Worm (Caenorhabditis elegans) whole organism, midembryonic: ENCODE results near the gene C16A3.5.

Source experiments
- T22C8.4 ChIP-seq: fragments of 200-800 bp; sonication (Bioruptor generic); IDR thresholded peaks from 2 replicates; pipeline ENCODE4 v1.3.6; 2022; ENCODE audit warnings: missing genetic modification characterization, missing compliant biosample characterization
- cog-1 ChIP-seq: sonication (generic microtip); optimal IDR thresholded peaks from 2 replicates; lab custom pipeline; 2016; ENCODE audit warnings: missing genetic modification characterization, missing compliant biosample characterization
- flt-1 ChIP-seq: fragments of 200-800 bp; sonication (Bioruptor generic); IDR thresholded peaks from 2 replicates; pipeline ENCODE4 v1.3.6; 2022; ENCODE audit warnings: missing genetic modification characterization, missing compliant biosample characterization
- med-1 ChIP-seq: sonication (generic microtip); optimal IDR thresholded peaks from 2 replicates; lab custom pipeline; 2017; ENCODE audit warnings: missing genetic modification characterization, mild to moderate bottlenecking, missing compliant biosample characterization, antibody characterized with exemption, missing genetic modification reagents; ENCODE audit not compliant: insufficient read depth
- ref-1 ChIP-seq: fragments of 200-800 bp; sonication (Bioruptor generic); conservative IDR thresholded peaks from 2 replicates; pipeline ENCODE4 v1.3.6; 2022; ENCODE audit warnings: missing genetic modification reagents, missing genetic modification characterization, missing compliant biosample characterization
- tab-1 ChIP-seq: fragments of 200-800 bp; sonication (Bioruptor generic); IDR thresholded peaks from 2 replicates; pipeline ENCODE4 v1.3.6; 2022; ENCODE audit warnings: missing genetic modification characterization, missing compliant biosample characterization
- ztf-23 ChIP-seq: fragments of 200-800 bp; sonication (Bioruptor generic); IDR thresholded peaks from 2 replicates; pipeline ENCODE4 v1.3.6; 2022; ENCODE audit warnings: missing genetic modification reagents, missing genetic modification characterization, missing compliant biosample characterization

ce11 chrIII:6395706-6396232 lies 15.2 kb downstream of the C16A3.5 start, which contains the start of gene oatr-1:
- TF ChIP-seq flt-1 (GFP tag; lab: Robert Waterston, UW), result no peak
- no peak for TF ChIP-seq ref-1 (GFP tag; lab: Robert Waterston, UW)
- no peak for TF ChIP-seq cog-1 (tag; lab: Kevin White, UChicago)
- TF ChIP-seq ztf-23 (GFP tag; lab: Robert Waterston, UW), result no peak
- TF ChIP-seq tab-1 (GFP tag; lab: Robert Waterston, UW), result no peak
- TF ChIP-seq med-1, result no peak
- TF ChIP-seq T22C8.4 (GFP tag; lab: Robert Waterston, UW), result no peak
